Fruit fly (Drosophila melanogaster) whole organism, embryonic: ENCODE data around the gene Fgop2.

Experiments used
- Atf3 ChIP-seq: fragments of 200-800 bp; sonication (Bioruptor generic); optimal IDR thresholded peaks from 3 replicates; lab custom pipeline; 2016; ENCODE audit warnings: missing biosample characterization, missing genetic modification characterization
- Bdp1 ChIP-seq: fragments of 200-800 bp; sonication (Bioruptor generic); optimal IDR thresholded peaks from 3 replicates; lab custom pipeline; 2016; ENCODE audit warnings: missing biosample characterization, missing genetic modification characterization
- CG10462 ChIP-seq: fragments of 200-800 bp; sonication (Bioruptor generic); optimal IDR thresholded peaks from 2 replicates; lab custom pipeline; 2016; ENCODE audit warnings: missing biosample characterization, missing genetic modification characterization
- CG11456 ChIP-seq: fragments of 200-800 bp; sonication (Bioruptor generic); IDR thresholded peaks from 3 replicates; pipeline ENCODE4 v1.3.6; 2022; ENCODE audit warnings: missing biosample characterization, missing genetic modification characterization
- CG11695 ChIP-seq: fragments of 200-800 bp; sonication (Bioruptor generic); IDR thresholded peaks from 3 replicates; pipeline ENCODE4 v1.3.6; 2022; ENCODE audit warnings: missing biosample characterization, missing genetic modification characterization
- CG12769 ChIP-seq: fragments of 200-800 bp; sonication (Bioruptor generic); optimal IDR thresholded peaks from 2 replicates; lab custom pipeline; 2019; ENCODE audit warnings: missing biosample characterization, mild to moderate bottlenecking, missing genetic modification characterization, moderate library complexity
- CG13296 ChIP-seq: fragments of 200-800 bp; sonication (Bioruptor generic); optimal IDR thresholded peaks from 3 replicates; lab custom pipeline; 2018; ENCODE audit warnings: missing biosample characterization, mild to moderate bottlenecking, missing genetic modification characterization
- CG1602 ChIP-seq: fragments of 200-800 bp; sonication (Bioruptor generic); optimal IDR thresholded peaks from 3 replicates; lab custom pipeline; 2016; ENCODE audit warnings: missing biosample characterization, missing genetic modification characterization
- CG17612 ChIP-seq: fragments of 200-800 bp; sonication (Bioruptor generic); IDR thresholded peaks from 2 replicates; pipeline ENCODE4 v1.3.6; 2022; ENCODE audit warnings: missing biosample characterization, missing genetic modification characterization
- CG18619 ChIP-seq: fragments of 200-800 bp; sonication (Bioruptor generic); optimal IDR thresholded peaks from 3 replicates; lab custom pipeline; 2017; ENCODE audit warnings: missing biosample characterization, mild to moderate bottlenecking, missing genetic modification characterization
- CG18764 ChIP-seq: fragments of 200-800 bp; sonication (Bioruptor generic); optimal IDR thresholded peaks from 3 replicates; lab custom pipeline; 2016; ENCODE audit warnings: missing biosample characterization, missing genetic modification characterization
- CG2875 ChIP-seq: fragments of 200-800 bp; sonication (Bioruptor generic); optimal IDR thresholded peaks from 2 replicates; lab custom pipeline; 2017; ENCODE audit warnings: missing biosample characterization, mild to moderate bottlenecking, missing genetic modification characterization, missing genetic modification reagents
- CG30020 ChIP-seq: fragments of 200-800 bp; optimal IDR thresholded peaks from 2 replicates; lab custom pipeline; 2019; ENCODE audit warnings: missing biosample characterization, mild to moderate bottlenecking, missing genetic modification characterization, moderate library complexity
- CG32767 ChIP-seq: fragments of 200-800 bp; sonication (Bioruptor generic); IDR thresholded peaks from 2 replicates; pipeline ENCODE4 v1.3.6; 2022; ENCODE audit warnings: missing biosample characterization, missing genetic modification characterization
- CG33557 ChIP-seq: fragments of 200-800 bp; sonication (Bioruptor generic); optimal IDR thresholded peaks from 2 replicates; lab custom pipeline; 2019; ENCODE audit warnings: missing biosample characterization, mild to moderate bottlenecking, missing genetic modification characterization, moderate library complexity
- CG3838 ChIP-seq: fragments of 200-800 bp; sonication (Bioruptor generic); optimal IDR thresholded peaks from 3 replicates; lab custom pipeline; 2016; ENCODE audit warnings: missing biosample characterization, missing genetic modification characterization
- CG3995 ChIP-seq: fragments of 200-800 bp; sonication (Bioruptor generic); optimal IDR thresholded peaks from 3 replicates; lab custom pipeline; 2016; ENCODE audit warnings: missing biosample characterization, missing genetic modification characterization
- CG42726 ChIP-seq: fragments of 200-800 bp; sonication (Bioruptor generic); IDR thresholded peaks from 2 replicates; pipeline ENCODE4 v1.3.6; 2022; ENCODE audit warnings: missing biosample characterization, missing genetic modification characterization; ENCODE audit not compliant: partially characterized antibody
- CG4730 ChIP-seq: fragments of 200-800 bp; sonication (Bioruptor generic); IDR thresholded peaks from 2 replicates; pipeline ENCODE4 v1.3.6; 2022; ENCODE audit warnings: missing biosample characterization, missing genetic modification characterization
- CG4854 ChIP-seq: fragments of 200-800 bp; sonication (Bioruptor generic); optimal IDR thresholded peaks from 2 replicates; lab custom pipeline; 2016; ENCODE audit warnings: missing biosample characterization, missing genetic modification characterization, inconsistent platforms
- CG6254 ChIP-seq: fragments of 200-800 bp; sonication (Bioruptor generic); optimal IDR thresholded peaks from 3 replicates; lab custom pipeline; 2017; ENCODE audit warnings: mild to moderate bottlenecking, missing biosample characterization, missing genetic modification reagents, missing genetic modification characterization
- CG7357 ChIP-seq: fragments of 200-800 bp; sonication (Bioruptor generic); IDR thresholded peaks from 3 replicates; pipeline ENCODE4 v1.3.6; 2022; ENCODE audit warnings: missing biosample characterization, missing genetic modification characterization
- CG8281 ChIP-seq: fragments of 200-800 bp; sonication (Bioruptor generic); optimal IDR thresholded peaks from 2 replicates; lab custom pipeline; 2018; ENCODE audit warnings: missing biosample characterization, mild to moderate bottlenecking, missing genetic modification characterization, moderate library complexity
- CG8388 ChIP-seq: fragments of 200-800 bp; sonication (Bioruptor generic); optimal IDR thresholded peaks from 2 replicates; lab custom pipeline; 2019; ENCODE audit warnings: missing biosample characterization, mild to moderate bottlenecking, missing genetic modification characterization, moderate library complexity
- CG8924 ChIP-seq: fragments of 200-800 bp; optimal IDR thresholded peaks from 3 replicates; lab custom pipeline; 2019; ENCODE audit warnings: missing biosample characterization, mild to moderate bottlenecking, missing genetic modification characterization, moderate library complexity
- CG9437 ChIP-seq: fragments of 200-800 bp; sonication (Bioruptor generic); optimal IDR thresholded peaks from 2 replicates; lab custom pipeline; 2018; ENCODE audit warnings: missing biosample characterization, mild to moderate bottlenecking, missing genetic modification characterization
- CG9817 ChIP-seq: fragments of 200-800 bp; sonication (Bioruptor generic); optimal IDR thresholded peaks from 2 replicates; lab custom pipeline; 2018; ENCODE audit warnings: missing biosample characterization, mild to moderate bottlenecking, missing genetic modification characterization, moderate library complexity
- CHES-1-like ChIP-seq: fragments of 200-800 bp; sonication (Bioruptor generic); optimal IDR thresholded peaks from 2 replicates; lab custom pipeline; 2016; ENCODE audit warnings: missing biosample characterization, missing genetic modification characterization
- E2f1 ChIP-seq: fragments of 200-800 bp; sonication (Bioruptor generic); IDR thresholded peaks from 2 replicates; pipeline ENCODE4 v1.3.6; 2022; ENCODE audit warnings: missing biosample characterization, missing genetic modification characterization
- Kr ChIP-seq: fragments of 200-800 bp; sonication (Bioruptor generic); optimal IDR thresholded peaks from 2 replicates; lab custom pipeline; 2017; ENCODE audit warnings: missing biosample characterization, mild to moderate bottlenecking, missing genetic modification characterization
- MTF-1 ChIP-seq: fragments of 200-800 bp; sonication (Bioruptor generic); optimal IDR thresholded peaks from 2 replicates; lab custom pipeline; 2018; ENCODE audit warnings: missing biosample characterization, mild to moderate bottlenecking, missing genetic modification characterization, borderline replicate concordance
- Nf-YC ChIP-seq: fragments of 200-800 bp; optimal IDR thresholded peaks from 3 replicates; lab custom pipeline; 2019; ENCODE audit warnings: missing biosample characterization, mild to moderate bottlenecking, missing genetic modification characterization, moderate library complexity
- Optix ChIP-seq: fragments of 200-800 bp; sonication (Bioruptor generic); IDR thresholded peaks from 3 replicates; pipeline ENCODE4 v1.3.6; 2022; ENCODE audit warnings: missing biosample characterization, missing genetic modification characterization
- Rx ChIP-seq: fragments of 200-800 bp; sonication (Bioruptor generic); IDR thresholded peaks from 2 replicates; pipeline ENCODE4 v1.3.6; 2022; ENCODE audit warnings: missing biosample characterization, missing genetic modification characterization
- Stat92E ChIP-seq, 3 experiments: fragments of >200 bp in 2 of 3; fragments of 200-800 bp in 1 of 3; sonication (Bioruptor generic) in 1 of 3; optimal IDR thresholded peaks; 2 replicates each; lab custom pipeline; 2017 to 2019; ENCODE audit warnings: missing biosample characterization in 3 of 3, missing genetic modification characterization in 3 of 3, mild to moderate bottlenecking in 1 of 3, moderate library complexity in 1 of 3
- Tbp ChIP-seq: fragments of >200 bp; optimal IDR thresholded peaks from 2 replicates; lab custom pipeline; 2018; ENCODE audit warnings: missing biosample characterization, missing genetic modification characterization
- Xrp1 ChIP-seq: fragments of 200-800 bp; sonication (Bioruptor generic); IDR thresholded peaks from 2 replicates; pipeline ENCODE4 v1.3.6; 2022; ENCODE audit warnings: missing biosample characterization, missing genetic modification characterization
- ab ChIP-seq: fragments of 200-800 bp; sonication (Bioruptor generic); optimal IDR thresholded peaks from 2 replicates; lab custom pipeline; 2016; ENCODE audit warnings: missing biosample characterization, missing genetic modification characterization
- crol ChIP-seq: fragments of 200-800 bp; sonication (Bioruptor generic); IDR thresholded peaks from 2 replicates; pipeline ENCODE4 v1.3.6; 2022; ENCODE audit warnings: missing biosample characterization, missing genetic modification characterization
- dmrt11E ChIP-seq: fragments of 200-800 bp; sonication (Bioruptor generic); optimal IDR thresholded peaks from 3 replicates; lab custom pipeline; 2018; ENCODE audit warnings: missing biosample characterization, mild to moderate bottlenecking, missing genetic modification characterization, moderate library complexity
- dpn ChIP-seq, 2 experiments: fragments of 200-800 bp; sonication (Bioruptor generic); optimal IDR thresholded peaks; 3 replicates each; lab custom pipeline; 2016; ENCODE audit warnings: missing biosample characterization in 2 of 2, missing genetic modification characterization in 2 of 2
- fd102C ChIP-seq: fragments of 200-800 bp; sonication (Bioruptor generic); optimal IDR thresholded peaks from 2 replicates; lab custom pipeline; 2018; ENCODE audit warnings: missing biosample characterization, mild to moderate bottlenecking, missing genetic modification characterization, moderate library complexity
- fd3F ChIP-seq: fragments of 200-800 bp; sonication (Bioruptor generic); optimal IDR thresholded peaks from 2 replicates; lab custom pipeline; 2018; ENCODE audit warnings: missing biosample characterization, mild to moderate bottlenecking, missing genetic modification characterization, moderate library complexity
- kah ChIP-seq: fragments of 200-800 bp; sonication (Bioruptor generic); optimal IDR thresholded peaks from 2 replicates; lab custom pipeline; 2018; ENCODE audit warnings: missing biosample characterization, mild to moderate bottlenecking, missing genetic modification characterization
- kay ChIP-seq: fragments of 200-800 bp; sonication (Bioruptor generic); optimal IDR thresholded peaks from 2 replicates; lab custom pipeline; 2016; ENCODE audit warnings: missing biosample characterization, missing genetic modification characterization
- klu ChIP-seq: fragments of 200-800 bp; sonication (Bioruptor generic); IDR thresholded peaks from 2 replicates; pipeline ENCODE4 v1.3.6; 2022; ENCODE audit warnings: missing biosample characterization, missing genetic modification characterization
- mam ChIP-seq: fragments of 200-800 bp; sonication (Bioruptor generic); optimal IDR thresholded peaks from 3 replicates; lab custom pipeline; 2016; ENCODE audit warnings: missing biosample characterization, missing genetic modification characterization
- org-1 ChIP-seq: fragments of 200-800 bp; sonication (Bioruptor generic); optimal IDR thresholded peaks from 2 replicates; lab custom pipeline; 2017; ENCODE audit warnings: missing biosample characterization, missing genetic modification characterization
- repo ChIP-seq: fragments of 200-800 bp; sonication (Bioruptor generic); optimal IDR thresholded peaks from 2 replicates; lab custom pipeline; 2016; ENCODE audit warnings: missing biosample characterization, missing genetic modification characterization
- sug ChIP-seq: fragments of 200-800 bp; optimal IDR thresholded peaks from 2 replicates; lab custom pipeline; 2019; ENCODE audit warnings: missing biosample characterization, mild to moderate bottlenecking, missing genetic modification characterization, moderate library complexity
- z ChIP-seq: fragments of 200-800 bp; sonication (Bioruptor generic); IDR thresholded peaks from 3 replicates; pipeline ENCODE4 v1.3.6; 2022; ENCODE audit warnings: missing biosample characterization, missing genetic modification characterization

The Fgop2 gene

DNA sequence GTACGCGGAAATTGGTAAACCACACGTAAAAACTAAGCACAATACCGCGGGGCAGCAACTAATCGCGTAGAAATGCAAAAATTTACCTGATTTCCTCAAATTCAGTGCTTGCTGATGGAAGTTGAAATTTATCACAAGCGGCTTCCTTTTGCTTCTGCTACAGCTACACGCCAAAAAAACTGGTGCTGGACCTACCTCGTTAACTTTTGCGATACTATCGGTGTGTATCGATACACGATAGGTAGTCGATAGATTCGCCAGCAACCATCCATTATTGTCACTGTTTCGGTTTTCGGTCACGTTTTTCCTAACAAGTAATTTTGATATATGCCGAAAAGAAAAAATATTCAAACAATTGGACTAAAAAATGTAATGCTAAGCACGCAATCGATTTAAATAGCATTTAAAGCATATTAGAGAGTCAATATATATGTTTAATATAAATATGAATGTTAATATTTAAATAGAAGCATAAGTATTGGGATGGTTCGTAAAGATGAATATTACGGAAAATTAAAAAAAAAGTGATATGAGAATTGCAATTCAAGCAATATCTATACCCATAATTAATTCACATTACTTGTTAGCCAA is 22.4 kb upstream of the Fgop2 start, which contains the start of gene Sumo (continued):
- TF ChIP-seq CG2875 (GFP tag; lab: Kevin White, UChicago) = no peak
- TF ChIP-seq Optix (GFP tag; lab: Robert Waterston, UW) = no peak
- 0 out of 3 replicates have a peak, but pooled peaks have one; percentile 21 for TF ChIP-seq CG11695
- no peak for TF ChIP-seq ab
- no peak for TF ChIP-seq fd102C (GFP tag; lab: Kevin White, UChicago)
- TF ChIP-seq CHES-1-like (GFP tag; lab: Kevin White, UChicago) = no peak
- no peak for TF ChIP-seq CG6254 (GFP tag; lab: Kevin White, UChicago)
- no peak for TF ChIP-seq CG8924
- TF ChIP-seq CG18619 (GFP tag; lab: Kevin White, UChicago) = peak; percentile 15
- no peak for TF ChIP-seq Stat92E (GFP tag; optimal IDR thresholded peaks at IDR 0.05; lab: Kevin White, UChicago)
- no peak for TF ChIP-seq Tbp
- no peak for TF ChIP-seq CG9437 (GFP tag; lab: Kevin White, UChicago)
- no peak for TF ChIP-seq Rx (GFP tag; lab: Robert Waterston, UW)
- TF ChIP-seq CG10462 (GFP tag; lab: Kevin White, UChicago) = no peak
- TF ChIP-seq dpn (GFP tag; optimal IDR thresholded peaks at IDR 0.05; lab: Kevin White, UChicago) = no peak
- peak; percentile 27 for TF ChIP-seq CG9817 (tag; lab: Kevin White, UChicago)
- TF ChIP-seq fd3F = no peak
- no peak for TF ChIP-seq CG3838 (GFP tag; lab: Kevin White, UChicago)
- no peak for TF ChIP-seq org-1 (GFP tag; lab: Kevin White, UChicago)
- no peak for TF ChIP-seq CG12769 (tag; lab: Kevin White, UChicago)
- TF ChIP-seq repo (GFP tag; lab: Kevin White, UChicago) = no peak
- TF ChIP-seq Kr (GFP tag; lab: Kevin White, UChicago) = no peak
- TF ChIP-seq dmrt11E (tag; lab: Kevin White, UChicago) = peak; percentile 4
- no peak for TF ChIP-seq CG7357
- TF ChIP-seq CG13296 (GFP tag; lab: Kevin White, UChicago) = no peak
- peak; percentile 99 for TF ChIP-seq CG3995 (GFP tag; lab: Kevin White, UChicago)
- no peak for TF ChIP-seq kah (GFP tag; lab: Kevin White, UChicago)
- no peak for TF ChIP-seq CG4730 (GFP tag; lab: Robert Waterston, UW)
- no peak for TF ChIP-seq CG8281 (tag; lab: Kevin White, UChicago)
- no peak for TF ChIP-seq kay (GFP tag; lab: Kevin White, UChicago)
- no peak for TF ChIP-seq z (GFP tag; lab: Robert Waterston, UW)
- 0 out of 2 replicates have a peak, but pooled peaks have one; percentile 13 for TF ChIP-seq E2f1 (GFP tag; lab: Robert Waterston, UW)
- no peak for TF ChIP-seq CG18764 (GFP tag; lab: Kevin White, UChicago)
- TF ChIP-seq sug (tag; lab: Kevin White, UChicago) = peak; percentile 23
- peak; percentile 69 for TF ChIP-seq CG30020
- TF ChIP-seq klu = no peak
- peak; percentile 74; the same call in 2 of the 3 replicates for TF ChIP-seq CG11456
- peak; percentile 31 for TF ChIP-seq Nf-YC (tag; lab: Kevin White, UChicago)
- no peak for TF ChIP-seq mam (GFP tag; lab: Kevin White, UChicago)
- TF ChIP-seq CG8388 (GFP tag; lab: Kevin White, UChicago) = no peak
- no peak for TF ChIP-seq CG33557 (GFP tag; lab: Kevin White, UChicago)
- TF ChIP-seq Xrp1 (GFP tag; lab: Robert Waterston, UW) = no peak
- TF ChIP-seq Bdp1 (GFP tag; lab: Kevin White, UChicago) = no peak
- no peak for TF ChIP-seq CG4854 (GFP tag; lab: Kevin White, UChicago)
- TF ChIP-seq CG42726 (GFP tag; lab: Robert Waterston, UW) = peak; percentile 100
- TF ChIP-seq CG1602 = no peak
- no peak for TF ChIP-seq CG32767
- no peak for TF ChIP-seq MTF-1 (GFP tag; lab: Kevin White, UChicago)
- TF ChIP-seq Atf3 (GFP tag; lab: Kevin White, UChicago) = no peak
- TF ChIP-seq crol = no peak
- TF ChIP-seq CG17612 = no peak
